Worm (Caenorhabditis elegans): Measurements from ENCODE around the gene fbxa-155.

The fbxa-155 gene

DNA sequence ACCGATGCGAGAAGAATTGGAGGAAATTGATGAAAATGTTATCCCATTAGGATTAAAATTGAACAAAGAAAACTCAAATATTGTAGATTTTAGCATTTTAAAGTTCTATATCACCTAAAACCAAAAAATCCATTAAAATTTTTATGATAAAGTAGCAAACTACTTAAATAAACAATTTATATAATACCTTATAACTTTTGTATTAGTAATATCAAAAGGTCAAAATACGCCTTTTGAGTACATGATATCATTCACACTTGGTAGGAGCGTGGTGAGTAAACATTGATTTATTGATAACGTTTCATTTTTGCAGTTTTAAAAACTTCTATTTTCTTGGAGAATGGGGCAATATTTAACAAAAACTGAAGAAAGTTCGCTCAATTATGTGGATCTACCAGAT, 9.0 kb downstream of the fbxa-155 start, which contains the start of gene C05B5.5:
TSS of gene C05B5.5 (plus strand) at position 301 of the 400 bp plus-strand sequence.
- TF ChIP-seq hlh-1 (tag; optimal IDR thresholded peaks at IDR 0.05) (no peak), lsy-2 (tag; optimal IDR thresholded peaks at IDR 0.05) (no peak), blmp-1 (tag; optimal IDR thresholded peaks at IDR 0.05) (no peak), tbx-8 (GFP tag; optimal IDR thresholded peaks at IDR 0.05) (no peak), zip-8 (tag; optimal IDR thresholded peaks at IDR 0.05) (no peak), mep-1 (tag; optimal IDR thresholded peaks at IDR 0.05) (no peak), ztf-11 (tag; optimal IDR thresholded peaks at IDR 0.05) (no peak), snpc-4 (tag; optimal IDR thresholded peaks at IDR 0.05) (no peak), unc-39 (tag; optimal IDR thresholded peaks at IDR 0.05) (no peak), bed-3 (GFP tag; optimal IDR thresholded peaks at IDR 0.05) (no peak), ham-2 (GFP tag; optimal IDR thresholded peaks at IDR 0.05) (no peak), mls-2 (tag; optimal IDR thresholded peaks at IDR 0.05) (no peak), unc-120 (tag; optimal IDR thresholded peaks at IDR 0.05; ENCODE audit: poor library complexity, severe bottlenecking) (no peak)

DNA sequence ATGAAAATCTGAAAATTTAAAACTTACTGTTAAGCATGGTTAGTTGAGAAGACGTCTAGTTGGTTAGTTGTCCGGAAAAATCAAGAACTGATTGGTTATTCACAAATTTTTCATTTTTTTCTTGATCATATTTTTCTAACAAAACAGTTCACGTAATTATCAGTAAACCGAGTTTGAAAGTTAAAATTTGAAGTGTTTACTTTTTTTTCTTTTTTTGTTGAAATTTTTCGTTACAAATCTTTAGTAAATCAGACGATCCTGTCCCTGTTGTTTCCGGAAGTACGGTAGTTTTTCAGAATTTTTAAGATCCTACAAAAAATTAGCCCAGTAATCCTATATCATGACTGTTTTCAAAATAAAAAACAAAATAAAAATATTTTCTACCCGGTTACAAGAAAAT, 9.6 kb downstream of the fbxa-155 start, which contains the start of gene C05B5.2:
TSS of gene C05B5.2 (minus strand) at position 101 of the 400 bp plus-strand sequence.
- TF ChIP-seq flh-1 (GFP tag; optimal IDR thresholded peaks at IDR 0.05): no peak
- TF ChIP-seq mls-2 (tag; optimal IDR thresholded peaks at IDR 0.05): no peak
- TF ChIP-seq nhr-12 (tag; optimal IDR thresholded peaks at IDR 0.05): no peak
- no peak for TF ChIP-seq elt-1 (tag; optimal IDR thresholded peaks at IDR 0.05; ENCODE audit: borderline replicate concordance, insufficient read depth)
- no peak for TF ChIP-seq elt-3 (tag; optimal IDR thresholded peaks at IDR 0.05)
- no peak for TF ChIP-seq cnd-1 (tag; optimal IDR thresholded peaks at IDR 0.05)
- TF ChIP-seq nhr-2 (tag; optimal IDR thresholded peaks at IDR 0.05): no peak
- TF ChIP-seq unc-39 (tag; optimal IDR thresholded peaks at IDR 0.05): no peak
- TF ChIP-seq lin-13 (tag; optimal IDR thresholded peaks at IDR 0.05): no peak
- TF ChIP-seq mep-1 (tag; optimal IDR thresholded peaks at IDR 0.05): no peak
- TF ChIP-seq ztf-11 (tag; optimal IDR thresholded peaks at IDR 0.05): no peak
- no peak for TF ChIP-seq unc-62 (GFP tag; optimal IDR thresholded peaks at IDR 0.05)
- TF ChIP-seq M03D4.4 (tag; optimal IDR thresholded peaks at IDR 0.05): no peak
- no peak for TF ChIP-seq bed-3 (GFP tag; optimal IDR thresholded peaks at IDR 0.05)
- no peak for TF ChIP-seq blmp-1 (tag; optimal IDR thresholded peaks at IDR 0.05)
- no peak for TF ChIP-seq tbx-8 (GFP tag; optimal IDR thresholded peaks at IDR 0.05)
- TF ChIP-seq snpc-4 (tag; optimal IDR thresholded peaks at IDR 0.05): no peak

DNA sequence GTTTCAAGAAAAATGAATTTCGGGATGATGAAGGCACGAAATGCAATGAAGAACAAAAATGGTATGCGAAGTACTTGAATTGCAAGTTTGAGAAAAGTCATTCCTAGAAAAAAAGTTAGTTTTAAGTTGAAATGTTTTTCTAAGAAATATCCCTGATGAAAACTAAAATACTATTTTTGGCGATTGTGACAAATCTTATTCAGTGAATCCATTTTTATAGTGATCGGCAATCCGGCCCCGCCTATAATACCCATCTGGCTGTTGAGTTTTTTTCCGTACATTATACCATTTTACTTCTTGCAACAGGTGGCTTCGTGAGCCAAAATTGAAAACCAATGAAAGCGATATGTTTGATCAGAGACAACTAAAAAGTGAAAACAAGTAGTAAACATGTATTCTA, 10.8 kb downstream of the fbxa-155 start, which contains the start of gene C05B5.17:
TSS of gene C05B5.17 (minus strand) at position 101 of the 400 bp plus-strand sequence.
- TF ChIP-seq nhr-237 (tag; optimal IDR thresholded peaks at IDR 0.05) (no peak), lin-32 (GFP tag; optimal IDR thresholded peaks at IDR 0.05) (no peak), drap-1 (GFP tag; optimal IDR thresholded peaks at IDR 0.05) (no peak), ceh-83 (GFP tag; optimal IDR thresholded peaks at IDR 0.05) (no peak), unc-62 (GFP tag; optimal IDR thresholded peaks at IDR 0.05) (no peak), nhr-2 (tag; optimal IDR thresholded peaks at IDR 0.05) (no peak), blmp-1 (tag; optimal IDR thresholded peaks at IDR 0.05) (no peak), sptf-1 (tag; optimal IDR thresholded peaks at IDR 0.05) (no peak)

DNA sequence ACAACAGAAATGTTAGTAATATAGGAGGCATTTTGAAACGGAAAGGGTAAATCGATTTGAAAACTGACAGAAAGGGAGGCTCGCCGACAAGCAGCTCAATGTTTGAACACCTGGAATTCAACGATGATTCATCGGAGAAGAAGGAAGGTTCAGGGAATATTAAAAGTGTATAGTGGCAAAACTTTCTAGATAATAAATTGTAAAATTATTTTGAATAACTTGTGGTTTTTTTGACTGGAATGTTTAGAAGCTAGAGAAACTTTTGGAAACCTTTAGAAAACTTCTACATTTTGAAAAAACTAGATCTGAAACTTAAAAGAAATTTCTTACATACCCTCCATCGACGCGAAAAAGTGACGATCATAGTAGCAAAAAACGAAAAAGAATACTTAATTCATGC, 12.1 kb downstream of the fbxa-155 start, which contains the start of gene pqn-8:
TSS of gene pqn-8 (minus strand) at position 101 of the 400 bp plus-strand sequence.
- no peak for TF ChIP-seq bed-3 (GFP tag; optimal IDR thresholded peaks at IDR 0.05)
- no peak for TF ChIP-seq ztf-11 (tag; optimal IDR thresholded peaks at IDR 0.05)
- TF ChIP-seq ceh-39 (tag; optimal IDR thresholded peaks at IDR 0.05): no peak
- no peak for TF ChIP-seq drap-1 (GFP tag; optimal IDR thresholded peaks at IDR 0.05)
- TF ChIP-seq unc-120 (tag; optimal IDR thresholded peaks at IDR 0.05; ENCODE audit: poor library complexity, severe bottlenecking): no peak
- no peak for TF ChIP-seq flh-1 (GFP tag; optimal IDR thresholded peaks at IDR 0.05)
- no peak for TF ChIP-seq mls-2 (tag; optimal IDR thresholded peaks at IDR 0.05)
- no peak for TF ChIP-seq pha-4 (tag; optimal IDR thresholded peaks at IDR 0.05)
- TF ChIP-seq nhr-2 (tag; optimal IDR thresholded peaks at IDR 0.05): no peak

DNA sequence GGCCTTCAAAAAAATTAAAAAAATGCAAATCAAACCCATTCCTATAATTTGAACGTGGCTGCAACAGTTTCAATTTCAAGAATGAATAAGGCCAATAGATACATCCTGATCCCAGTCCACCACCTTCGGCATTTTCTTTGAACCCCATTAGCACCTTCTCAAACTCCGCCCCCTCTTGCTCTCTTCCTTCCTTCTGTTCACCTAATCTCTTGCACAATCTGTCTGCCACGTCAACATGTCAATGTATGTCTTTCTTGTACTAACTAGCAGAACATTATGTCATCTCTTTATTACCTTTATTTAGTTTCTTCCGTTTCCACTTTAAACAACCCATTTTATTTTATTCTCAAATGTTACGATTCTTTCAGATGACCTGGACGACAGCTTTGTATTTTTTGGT, 16.5 kb downstream of the fbxa-155 start, which contains the start of gene C05B5.4:
TSS of gene C05B5.4 (plus strand) at position 351 of the 400 bp plus-strand sequence.
- peak; percentile 23 for TF ChIP-seq zip-8 (tag; optimal IDR thresholded peaks at IDR 0.05)
- no peak for TF ChIP-seq ceh-83 (GFP tag; optimal IDR thresholded peaks at IDR 0.05)
- peak; percentile 84 for TF ChIP-seq nhr-2 (tag; optimal IDR thresholded peaks at IDR 0.05)

DNA sequence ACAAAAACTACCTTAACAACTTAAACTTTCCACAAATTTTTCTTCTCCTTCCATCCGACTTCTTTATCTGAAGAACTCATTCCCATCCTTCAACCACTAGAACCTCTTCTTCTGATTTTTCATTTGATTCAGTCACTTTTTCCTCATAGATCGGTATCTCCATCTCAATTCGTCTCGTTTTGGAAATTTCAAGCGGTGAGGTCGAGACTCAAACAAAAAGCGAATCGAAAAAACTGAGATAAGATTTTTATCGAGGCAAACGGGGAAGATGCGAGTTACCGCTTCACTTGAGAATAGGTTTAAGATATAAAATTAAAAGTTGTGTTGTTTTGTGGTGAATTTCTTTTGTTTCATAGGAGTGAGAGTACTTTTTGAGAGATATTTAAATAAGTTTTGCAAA, 18.7 kb downstream of the fbxa-155 start:
- no peak for TF ChIP-seq mls-2 (tag; optimal IDR thresholded peaks at IDR 0.05)
- TF ChIP-seq hlh-1 (tag; optimal IDR thresholded peaks at IDR 0.05): no peak
- TF ChIP-seq flh-1 (GFP tag; optimal IDR thresholded peaks at IDR 0.05): no peak
- no peak for TF ChIP-seq nhr-28 (tag; optimal IDR thresholded peaks at IDR 0.05)
- TF ChIP-seq zip-8 (tag; optimal IDR thresholded peaks at IDR 0.05): no peak
- no peak for TF ChIP-seq tbx-8 (GFP tag; optimal IDR thresholded peaks at IDR 0.05)
- TF ChIP-seq drap-1 (GFP tag; optimal IDR thresholded peaks at IDR 0.05): no peak
